Worm (Caenorhabditis elegans): ENCODE measurements around the gene ssq-4.

- no peak for TF ChIP-seq nhr-12 (tag; optimal IDR thresholded peaks at IDR 0.05)
- no peak for TF ChIP-seq mef-2 (tag; optimal IDR thresholded peaks at IDR 0.05)
- no peak for TF ChIP-seq aha-1 (tag; optimal IDR thresholded peaks at IDR 0.05)
- no peak for TF ChIP-seq pqm-1 (tag; optimal IDR thresholded peaks at IDR 0.05)
- no peak for TF ChIP-seq elt-3 (tag; optimal IDR thresholded peaks at IDR 0.05)
- TF ChIP-seq nhr-77 (tag; optimal IDR thresholded peaks at IDR 0.05), result no peak
Measured at ce11 chrIV:4996956-4997355, 19.3 kb upstream of the ssq-4 start.

Data from whole organism, L1 larva.